Worm (Caenorhabditis elegans): Measurements from ENCODE around the gene sphr-1.

- no peak for TF ChIP-seq unc-62 (GFP tag; optimal IDR thresholded peaks at IDR 0.05)
- TF ChIP-seq ztf-11 (tag; optimal IDR thresholded peaks at IDR 0.05): no peak
- TF ChIP-seq nhr-6 (tag; optimal IDR thresholded peaks at IDR 0.05): peak; percentile 8
- no peak for TF ChIP-seq R02D3.7 (tag; optimal IDR thresholded peaks at IDR 0.05)
Observed at ce11 chrV:9166306-9166705, 25.1 kb upstream of the sphr-1 start.

All from whole organism, L2 larva.